Worm (Caenorhabditis elegans): ENCODE results near the gene pqn-57.

ce11 chrX:8273496-8273895 is 47.3 kb downstream of the pqn-57 start:
- no peak for TF ChIP-seq F39B2.1 (GFP tag; IDR thresholded peaks at IDR 0.05)
- TF ChIP-seq attf-5 (GFP tag; optimal IDR thresholded peaks at IDR 0.05), result no peak
- TF ChIP-seq aptf-2 (GFP tag; conservative IDR thresholded peaks at IDR 0.05), result no peak
- TF ChIP-seq Y53G8AR.9 (GFP tag; conservative IDR thresholded peaks at IDR 0.05), result no peak
- no peak for TF ChIP-seq nfya-2 (GFP tag; IDR thresholded peaks at IDR 0.05)
- TF ChIP-seq rec-8 (tag; optimal IDR thresholded peaks at IDR 0.05), result no peak
- TF ChIP-seq mcd-1 (GFP tag; IDR thresholded peaks at IDR 0.05), result no peak
- TF ChIP-seq T07F8.4 (tag; optimal IDR thresholded peaks at IDR 0.05), result no peak
